Worm (Caenorhabditis elegans): Measurements from ENCODE around the gene fbxb-74.

The fbxb-74 gene

ce11 chrIV:4390438-4390894 lies 48.6 kb downstream of the fbxb-74 start, which contains the start of the genes rpl-7A and set-21:
Gene rpl-7A (minus strand): TSS chrIV:4390590.
Gene set-21 (plus strand): TSS chrIV:4390844.
- TF ChIP-seq nhr-237 (tag; optimal IDR thresholded peaks at IDR 0.05) = no peak
- peak; percentile 91 for TF ChIP-seq pha-4 (tag; optimal IDR thresholded peaks at IDR 0.05)
- TF ChIP-seq egl-27 (tag; optimal IDR thresholded peaks at IDR 0.05) = no peak
- peak; percentile 89 for TF ChIP-seq hmg-11 (tag; optimal IDR thresholded peaks at IDR 0.05)
- TF ChIP-seq unc-39 (tag; optimal IDR thresholded peaks at IDR 0.05) = no peak
- no peak for TF ChIP-seq aly-2 (tag; optimal IDR thresholded peaks at IDR 0.05)
- no peak for TF ChIP-seq ceh-9 (tag; optimal IDR thresholded peaks at IDR 0.05)
- TF ChIP-seq tbx-2 (tag; optimal IDR thresholded peaks at IDR 0.05) = peak; percentile 92
- peak; percentile 77 for TF ChIP-seq ceh-82 (tag; optimal IDR thresholded peaks at IDR 0.05)
- TF ChIP-seq pqm-1 (tag; optimal IDR thresholded peaks at IDR 0.05) = peak; percentile 45
- TF ChIP-seq ztf-4 (tag; optimal IDR thresholded peaks at IDR 0.05) = no peak
- peak; percentile 96 for TF ChIP-seq lin-15B (tag; optimal IDR thresholded peaks at IDR 0.05)
- peak; percentile 92 for TF ChIP-seq R02D3.7 (tag; optimal IDR thresholded peaks at IDR 0.05)
- TF ChIP-seq nhr-43 (tag; optimal IDR thresholded peaks at IDR 0.05; ENCODE audit: poor library complexity, severe bottlenecking) = peak; percentile 98
- TF ChIP-seq snpc-4 (tag; optimal IDR thresholded peaks at IDR 0.05) = peak; percentile 86
- TF ChIP-seq ceh-16 (tag; optimal IDR thresholded peaks at IDR 0.05) = no peak
- TF ChIP-seq nhr-11 (tag; optimal IDR thresholded peaks at IDR 0.05) = peak; percentile 82
- no peak for TF ChIP-seq fkh-2 (tag; optimal IDR thresholded peaks at IDR 0.05)
- TF ChIP-seq nhr-25 (tag; optimal IDR thresholded peaks at IDR 0.05) = peak; percentile 98
- TF ChIP-seq elt-2 (tag; optimal IDR thresholded peaks at IDR 0.05) = peak; percentile 86
- no peak for TF ChIP-seq sea-2 (GFP tag; optimal IDR thresholded peaks at IDR 0.05)
- TF ChIP-seq nhr-23 (tag; optimal IDR thresholded peaks at IDR 0.05) = peak; percentile 97
- peak; percentile 39 for TF ChIP-seq fos-1 (tag; optimal IDR thresholded peaks at IDR 0.05)
- TF ChIP-seq elt-3 (tag; optimal IDR thresholded peaks at IDR 0.05) = peak; percentile 13 to 87 (median 16)
- no peak for TF ChIP-seq eor-1 (tag; optimal IDR thresholded peaks at IDR 0.05)
- peak; percentile 97 for TF ChIP-seq lsy-12 (tag; optimal IDR thresholded peaks at IDR 0.05)
- no peak for TF ChIP-seq nhr-76 (tag; optimal IDR thresholded peaks at IDR 0.05)
- TF ChIP-seq ama-1 (optimal IDR thresholded peaks at IDR 0.05) = no peak
- TF ChIP-seq jun-1 (tag; optimal IDR thresholded peaks at IDR 0.05) = peak; percentile 79
- peak; percentile 39 for TF ChIP-seq nhr-28 (tag; optimal IDR thresholded peaks at IDR 0.05)
- peak; percentile 4 for TF ChIP-seq elt-1 (tag; optimal IDR thresholded peaks at IDR 0.05)
- peak; percentile 75 for TF ChIP-seq lin-39 (tag; optimal IDR thresholded peaks at IDR 0.05)
- TF ChIP-seq zag-1 (tag; optimal IDR thresholded peaks at IDR 0.05) = peak; percentile 24
- TF ChIP-seq egl-5 (tag; optimal IDR thresholded peaks at IDR 0.05) = peak; percentile 42
- peak; percentile 40 for TF ChIP-seq ZK546.5 (tag; optimal IDR thresholded peaks at IDR 0.05)
- TF ChIP-seq unc-62 (GFP tag; optimal IDR thresholded peaks at IDR 0.05) = peak; percentile 36
- no peak for TF ChIP-seq ztf-11 (tag; optimal IDR thresholded peaks at IDR 0.05)
- peak; percentile 79 for TF ChIP-seq nhr-77 (tag; optimal IDR thresholded peaks at IDR 0.05)
- peak; percentile 89 for TF ChIP-seq nfya-1 (tag; optimal IDR thresholded peaks at IDR 0.05; ENCODE audit: insufficient read depth)
- no peak for TF ChIP-seq nhr-12 (tag; optimal IDR thresholded peaks at IDR 0.05)
- no peak for TF ChIP-seq daf-12 (tag; optimal IDR thresholded peaks at IDR 0.05)
- TF ChIP-seq fkh-10 (GFP tag; optimal IDR thresholded peaks at IDR 0.05) = no peak
- TF ChIP-seq skn-1 (tag; optimal IDR thresholded peaks at IDR 0.05) = peak; percentile 65
- TF ChIP-seq mdl-1 (tag; optimal IDR thresholded peaks at IDR 0.05) = no peak
- peak; percentile 64 for TF ChIP-seq ceh-28 (tag; optimal IDR thresholded peaks at IDR 0.05)
- TF ChIP-seq nhr-67 (tag; optimal IDR thresholded peaks at IDR 0.05) = no peak
- TF ChIP-seq mml-1 (tag; optimal IDR thresholded peaks at IDR 0.05) = no peak

Data from whole organism, L3 larva.